Fruit fly (Drosophila melanogaster): Measurements from ENCODE around the gene CG45122.

The CG45122 gene

dm6 chr3R:13042258-13043032 is 1.5 kb upstream of the CG45122 start, which contains the start of gene snk (continued):
- TF ChIP-seq CG14710 (tag; optimal IDR thresholded peaks at IDR 0.05) (no peak), Hr78 (GFP tag; optimal IDR thresholded peaks at IDR 0.05) (no peak), CG12744 (GFP tag; optimal IDR thresholded peaks at IDR 0.05) (no peak), Neu2 (GFP tag; optimal IDR thresholded peaks at IDR 0.05; ENCODE audit: borderline replicate concordance) (no peak), salm (tag; optimal IDR thresholded peaks at IDR 0.05) (no peak), CG12391 (tag; optimal IDR thresholded peaks at IDR 0.05) (no peak), org-1 (GFP tag; optimal IDR thresholded peaks at IDR 0.05) (no peak), Trl (optimal IDR thresholded peaks at IDR 0.05) (peak in 1 of 2 experiments; percentile 38), Trl (GFP tag; optimal IDR thresholded peaks at IDR 0.05) (no peak), CG14965 (GFP tag; optimal IDR thresholded peaks at IDR 0.05; ENCODE audit: borderline replicate concordance) (no peak), CG10654 (GFP tag; optimal IDR thresholded peaks at IDR 0.05) (no peak), ssp (GFP tag; IDR thresholded peaks at IDR 0.05) (no peak), trh (GFP tag; optimal IDR thresholded peaks at IDR 0.05) (no peak), CG17361 (GFP tag; IDR thresholded peaks at IDR 0.05) (no peak), CG15514 (GFP tag; optimal IDR thresholded peaks at IDR 0.05) (no peak), lov (optimal IDR thresholded peaks at IDR 0.05) (no peak), lov (GFP tag; IDR thresholded peaks at IDR 0.05) (no peak), CG42726 (GFP tag; IDR thresholded peaks at IDR 0.05; ENCODE audit: partially characterized antibody) (no peak), crol (GFP tag; IDR thresholded peaks at IDR 0.05) (no peak), CG5180 (GFP tag; optimal IDR thresholded peaks at IDR 0.05) (no peak), MBD-R2 (GFP tag; IDR thresholded peaks at IDR 0.05) (no peak), br (optimal IDR thresholded peaks at IDR 0.05) (no peak), CG2116 (GFP tag; optimal IDR thresholded peaks at IDR 0.05) (no peak), twi (tag; optimal IDR thresholded peaks at IDR 0.05) (no peak), CG9932 (GFP tag; IDR thresholded peaks at IDR 0.05) (no peak)

dm6 chr3R:13044459-13044858 is 502 bp downstream of the CG45122 start, which contains the start of gene Hsc70-2:
Gene Hsc70-2, plus strand, starts transcription at chr3R:13044759.
- TF ChIP-seq seq (GFP tag; IDR thresholded peaks at IDR 0.05) = no peak
- TF ChIP-seq D19A (tag; optimal IDR thresholded peaks at IDR 0.05) = no peak
- no peak for TF ChIP-seq CG7745 (tag; optimal IDR thresholded peaks at IDR 0.05)
- no peak for TF ChIP-seq inv (GFP tag; IDR thresholded peaks at IDR 0.05; ENCODE audit: partially characterized antibody)
- TF ChIP-seq ato (GFP tag; IDR thresholded peaks at IDR 0.05; ENCODE audit: partially characterized antibody) = no peak
- no peak for TF ChIP-seq Ets65A (GFP tag)
- no peak for TF ChIP-seq CG8765 (GFP tag; IDR thresholded peaks at IDR 0.05)
- TF ChIP-seq CG6689 (GFP tag; IDR thresholded peaks at IDR 0.05) = no peak
- TF ChIP-seq Lim3 (GFP tag; IDR thresholded peaks at IDR 0.05) = no peak
- no peak for TF ChIP-seq fd3F (GFP tag; optimal IDR thresholded peaks at IDR 0.05)
- no peak for TF ChIP-seq ap (GFP tag; IDR thresholded peaks at IDR 0.05)
- no peak for TF ChIP-seq sqz (GFP tag; optimal IDR thresholded peaks at IDR 0.05)

dm6 chr3R:13047431-13047830 is 3.5 kb downstream of the CG45122 start, which contains the start of gene CG31157:
Gene CG31157, plus strand, starts transcription at chr3R:13047731.
- TF ChIP-seq CG18262 (tag; optimal IDR thresholded peaks at IDR 0.05) (no peak), pros (GFP tag; optimal IDR thresholded peaks at IDR 0.05) (no peak), CG32772 (GFP tag; IDR thresholded peaks at IDR 0.05) (no peak), CG1603 (tag; optimal IDR thresholded peaks at IDR 0.05) (no peak), CG10543 (GFP tag; optimal IDR thresholded peaks at IDR 0.05) (no peak), CG33557 (GFP tag; optimal IDR thresholded peaks at IDR 0.05) (no peak), nerfin-1 (tag; optimal IDR thresholded peaks at IDR 0.05) (no peak), fd96Cb (tag; optimal IDR thresholded peaks at IDR 0.05) (no peak), nom (GFP tag; optimal IDR thresholded peaks at IDR 0.05) (no peak), CG12155 (GFP tag; optimal IDR thresholded peaks at IDR 0.05) (no peak), br (optimal IDR thresholded peaks at IDR 0.05) (no peak), Dip2 (GFP tag; IDR thresholded peaks at IDR 0.05) (no peak), CG3281 (GFP tag; optimal IDR thresholded peaks at IDR 0.05) (no peak)
